Fruit fly (Drosophila melanogaster) Kc167 (cell line): ENCODE measurements around the gene del.

ENCODE experiments used
- Sin3A ChIP-seq: fragments of >200 bp; optimal IDR thresholded peaks from 2 replicates; lab custom pipeline; 2018; ENCODE audit warnings: missing external identifiers
- psq ChIP-seq: fragments of >200 bp; optimal IDR thresholded peaks from 2 replicates; lab custom pipeline; 2017; ENCODE audit warnings: missing external identifiers

dm6 chr2L:21102399-21103108, 45.8 kb downstream of the del start, which contains the start of gene CG9257:
- no peak for TF ChIP-seq Sin3A (lab: Kevin White, UChicago)
- no peak for TF ChIP-seq psq
